Worm (Caenorhabditis elegans): ENCODE data around the gene rga-8.

rga-8 gene

ce11 chrX:5319214-5319838 is 39.8 kb upstream of the rga-8 start:
- TF ChIP-seq ztf-4 (tag; optimal IDR thresholded peaks at IDR 0.05) (peak; percentile 12), nhr-90 (tag; optimal IDR thresholded peaks at IDR 0.05; ENCODE audit: poor library complexity) (peak; percentile 27), zag-1 (tag; optimal IDR thresholded peaks at IDR 0.05) (no peak), hlh-17 (GFP tag; optimal IDR thresholded peaks at IDR 0.05; ENCODE audit: borderline replicate concordance) (no peak), C04F5.9 (tag; optimal IDR thresholded peaks at IDR 0.05) (no peak), mep-1 (tag; optimal IDR thresholded peaks at IDR 0.05) (peak; percentile 4), sup-37 (GFP tag; optimal IDR thresholded peaks at IDR 0.05) (no peak), unc-86 (tag; optimal IDR thresholded peaks at IDR 0.05) (no peak), elt-3 (tag; optimal IDR thresholded peaks at IDR 0.05) (peak in 2 of 6 experiments; percentile 24 to 28), pag-3 (tag; optimal IDR thresholded peaks at IDR 0.05; ENCODE audit: borderline replicate concordance, insufficient read depth) (no peak), mdl-1 (tag; optimal IDR thresholded peaks at IDR 0.05) (peak in 1 of 2 experiments; percentile 13), C16A3.4 (tag; optimal IDR thresholded peaks at IDR 0.05) (peak; percentile 14), nhr-77 (tag; optimal IDR thresholded peaks at IDR 0.05) (peak; percentile 18), egl-27 (tag; optimal IDR thresholded peaks at IDR 0.05) (no peak), swsn-7 (tag; optimal IDR thresholded peaks at IDR 0.05) (peak; percentile 49), ceh-88 (GFP tag; IDR thresholded peaks at IDR 0.05) (no peak), ceh-90 (tag; optimal IDR thresholded peaks at IDR 0.05) (no peak), vab-15 (tag; optimal IDR thresholded peaks at IDR 0.05) (no peak), zip-4 (GFP tag; optimal IDR thresholded peaks at IDR 0.05) (no peak), lir-3 (tag; optimal IDR thresholded peaks at IDR 0.05; ENCODE audit: poor library complexity) (peak; percentile 45), ets-5 (GFP tag; IDR thresholded peaks at IDR 0.05) (no peak), dpl-1 (GFP tag; optimal IDR thresholded peaks at IDR 0.05) (no peak), sox-4 (tag; optimal IDR thresholded peaks at IDR 0.05) (no peak), pax-3 (tag; optimal IDR thresholded peaks at IDR 0.05) (no peak), ceh-63 (GFP tag; optimal IDR thresholded peaks at IDR 0.05) (no peak), egl-13 (tag; optimal IDR thresholded peaks at IDR 0.05) (no peak), nhr-20 (tag; optimal IDR thresholded peaks at IDR 0.05) (peak; percentile 48), pqm-1 (tag; optimal IDR thresholded peaks at IDR 0.05) (no peak), tbx-2 (tag; optimal IDR thresholded peaks at IDR 0.05) (peak; percentile 26), skn-1 (tag; optimal IDR thresholded peaks at IDR 0.05) (no peak), blmp-1 (tag; optimal IDR thresholded peaks at IDR 0.05) (no peak), F16B12.6 (tag; optimal IDR thresholded peaks at IDR 0.05) (no peak), rnt-1 (tag; optimal IDR thresholded peaks at IDR 0.05) (peak; percentile 54), ztf-11 (tag; optimal IDR thresholded peaks at IDR 0.05) (no peak), lin-15B (tag; optimal IDR thresholded peaks at IDR 0.05) (no peak), efl-3 (GFP tag; optimal IDR thresholded peaks at IDR 0.05) (no peak), dsc-1 (tag; optimal IDR thresholded peaks at IDR 0.05) (peak; percentile 71), sptf-1 (tag; optimal IDR thresholded peaks at IDR 0.05) (no peak), ces-1 (GFP tag; optimal IDR thresholded peaks at IDR 0.05) (no peak), mef-2 (tag; optimal IDR thresholded peaks at IDR 0.05) (no peak), mab-9 (GFP tag; IDR thresholded peaks at IDR 0.05) (no peak), fkh-4 (tag; optimal IDR thresholded peaks at IDR 0.05; ENCODE audit: borderline replicate concordance) (no peak), unc-98 (GFP tag; IDR thresholded peaks at IDR 0.05) (no peak), irx-1 (tag; optimal IDR thresholded peaks at IDR 0.05) (no peak), xbp-1 (tag; optimal IDR thresholded peaks at IDR 0.05) (peak; percentile 49), lin-13 (GFP tag; optimal IDR thresholded peaks at IDR 0.05) (no peak), isw-1 (GFP tag; IDR thresholded peaks at IDR 0.05) (no peak), lsy-2 (tag; optimal IDR thresholded peaks at IDR 0.05) (peak in 1 of 2 experiments; percentile 50), fkh-8 (tag; optimal IDR thresholded peaks at IDR 0.05) (no peak), nhr-19 (GFP tag; conservative IDR thresholded peaks at IDR 0.05) (peak; percentile 57), alr-1 (tag; optimal IDR thresholded peaks at IDR 0.05; ENCODE audit: borderline replicate concordance) (no peak), lin-39 (tag; optimal IDR thresholded peaks at IDR 0.05) (no peak)
